Worm (Caenorhabditis elegans) whole organism, young adult: Measurements from ENCODE around the gene F32D8.12.

Experiments
- aptf-2 ChIP-seq: fragments of 200-800 bp; sonication (Bioruptor generic); conservative IDR thresholded peaks from 2 replicates; pipeline ENCODE4 v1.3.6; 2022; ENCODE audit warnings: missing genetic modification reagents, missing genetic modification characterization, missing compliant biosample characterization
- ceh-40 ChIP-seq: fragments of 200-800 bp; sonication (Bioruptor generic); IDR thresholded peaks from 2 replicates; pipeline ENCODE4 v1.3.6; 2022; ENCODE audit warnings: missing genetic modification characterization, missing compliant biosample characterization

DNA sequence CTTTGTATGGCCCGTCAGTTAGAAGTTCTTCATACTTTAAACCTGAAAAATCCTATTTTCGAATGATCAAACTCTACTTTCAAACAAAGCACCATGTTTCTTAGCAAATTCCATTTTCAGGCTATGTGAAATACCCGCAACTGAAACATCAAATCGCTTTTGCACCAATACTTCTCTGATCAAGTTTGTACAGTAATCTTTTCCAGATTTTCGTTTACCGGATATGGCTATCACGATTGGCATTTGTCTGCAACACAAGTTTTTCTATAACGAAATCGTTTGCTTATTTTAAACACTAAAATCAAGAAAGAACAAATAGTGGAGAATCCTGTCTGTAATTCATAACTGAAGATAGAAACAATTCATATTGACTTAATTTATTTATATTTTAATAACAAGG, 5.5 kb upstream of the F32D8.12 start, which contains the start of gene F32D8.13:
- TF ChIP-seq aptf-2 (GFP tag; lab: Robert Waterston, UW) (no peak), ceh-40 (GFP tag; lab: Robert Waterston, UW) (no peak)
